Worm (Caenorhabditis elegans): ENCODE data around the gene F10D2.10.

The F10D2.10 gene

ce11 chrV:7150570-7150969 lies 5.4 kb downstream of the F10D2.10 start, which contains the start of gene F10D2.8:
F10D2.8 (minus strand) TSS chrV:7150714.
- no peak for TF ChIP-seq tbx-11 (GFP tag; IDR thresholded peaks at IDR 0.05)
- no peak for TF ChIP-seq hmbx-1 (tag; optimal IDR thresholded peaks at IDR 0.05)
- TF ChIP-seq ceh-36 (tag; optimal IDR thresholded peaks at IDR 0.05): no peak
- TF ChIP-seq F13C5.2 (tag; optimal IDR thresholded peaks at IDR 0.05): no peak
- no peak for TF ChIP-seq flt-1 (GFP tag; IDR thresholded peaks at IDR 0.05)
- no peak for TF ChIP-seq ama-1 (optimal IDR thresholded peaks at IDR 0.05)
- TF ChIP-seq scrt-1 (GFP tag; IDR thresholded peaks at IDR 0.05): no peak
- TF ChIP-seq B0310.2 (tag; optimal IDR thresholded peaks at IDR 0.05): no peak
- TF ChIP-seq tra-4 (tag; optimal IDR thresholded peaks at IDR 0.05): no peak

- no peak for TF ChIP-seq aly-1 (tag; optimal IDR thresholded peaks at IDR 0.05)
- no peak for TF ChIP-seq ama-1 (optimal IDR thresholded peaks at IDR 0.05)
- TF ChIP-seq hnd-1 (tag; optimal IDR thresholded peaks at IDR 0.05): no peak
- TF ChIP-seq ceh-13 (GFP tag; optimal IDR thresholded peaks at IDR 0.05): no peak
- TF ChIP-seq ets-7 (tag; optimal IDR thresholded peaks at IDR 0.05): no peak
- TF ChIP-seq scrt-1 (GFP tag; IDR thresholded peaks at IDR 0.05): no peak
- no peak for TF ChIP-seq F13C5.2 (tag; optimal IDR thresholded peaks at IDR 0.05)
- TF ChIP-seq ceh-36 (tag; optimal IDR thresholded peaks at IDR 0.05): no peak
- TF ChIP-seq sea-1 (GFP tag; conservative IDR thresholded peaks at IDR 0.05): no peak
- no peak for TF ChIP-seq tbx-11 (GFP tag; IDR thresholded peaks at IDR 0.05)
- TF ChIP-seq hmg-4 (GFP tag; optimal IDR thresholded peaks at IDR 0.05): no peak
- TF ChIP-seq B0310.2 (tag; optimal IDR thresholded peaks at IDR 0.05): no peak
- TF ChIP-seq pes-1 (GFP tag; IDR thresholded peaks at IDR 0.05): no peak
- no peak for TF ChIP-seq hmbx-1 (tag; optimal IDR thresholded peaks at IDR 0.05)
- TF ChIP-seq tbx-37 (GFP tag; conservative IDR thresholded peaks at IDR 0.05): no peak
These were observed 8.6 kb downstream of the F10D2.10 start, which contains the start of gene ugt-38 for ce11 chrV:7147370-7147769. ugt-38 (minus strand) TSS chrV:7147470.

- TF ChIP-seq ceh-36 (tag; optimal IDR thresholded peaks at IDR 0.05): no peak
- TF ChIP-seq ama-1 (optimal IDR thresholded peaks at IDR 0.05): no peak
- no peak for TF ChIP-seq tbx-37 (GFP tag; conservative IDR thresholded peaks at IDR 0.05)
- no peak for TF ChIP-seq ets-7 (tag; optimal IDR thresholded peaks at IDR 0.05)
- TF ChIP-seq B0310.2 (tag; optimal IDR thresholded peaks at IDR 0.05): no peak
- TF ChIP-seq hnd-1 (tag; optimal IDR thresholded peaks at IDR 0.05): no peak
These were observed 10.6 kb downstream of the F10D2.10 start, which contains the start of gene ugt-37 for ce11 chrV:7145250-7145850. ugt-37 (minus strand) TSS chrV:7145318.

- no peak for TF ChIP-seq ceh-13 (GFP tag; optimal IDR thresholded peaks at IDR 0.05)
- TF ChIP-seq sea-1 (GFP tag; conservative IDR thresholded peaks at IDR 0.05): 0 out of 2 replicates have a peak, but pooled peaks have one; percentile 37
- TF ChIP-seq tbx-11 (GFP tag; IDR thresholded peaks at IDR 0.05): 0 out of 2 replicates have a peak, but pooled peaks have one; percentile 29
These were observed 13.3 kb downstream of the F10D2.10 start for ce11 chrV:7142661-7143060.

ce11 chrV:7141864-7142263 lies 14.1 kb downstream of the F10D2.10 start, which contains the start of gene ugt-40:
ugt-40 (minus strand) TSS chrV:7141964.
- TF ChIP-seq B0310.2 (tag; optimal IDR thresholded peaks at IDR 0.05) (no peak), F13C5.2 (tag; optimal IDR thresholded peaks at IDR 0.05) (no peak), sea-1 (GFP tag; conservative IDR thresholded peaks at IDR 0.05) (no peak), ama-1 (optimal IDR thresholded peaks at IDR 0.05) (no peak), ceh-36 (tag; optimal IDR thresholded peaks at IDR 0.05) (no peak), tbx-37 (GFP tag; conservative IDR thresholded peaks at IDR 0.05) (no peak)

ce11 chrV:7140368-7140767 lies 15.6 kb downstream of the F10D2.10 start:
- TF ChIP-seq tbx-37 (GFP tag; conservative IDR thresholded peaks at IDR 0.05): no peak
- TF ChIP-seq ama-1 (optimal IDR thresholded peaks at IDR 0.05): no peak
- no peak for TF ChIP-seq aly-1 (tag; optimal IDR thresholded peaks at IDR 0.05)
- TF ChIP-seq ceh-13 (GFP tag; optimal IDR thresholded peaks at IDR 0.05): no peak
- no peak for TF ChIP-seq ets-7 (tag; optimal IDR thresholded peaks at IDR 0.05)

ce11 chrV:7138320-7138719 lies 17.7 kb downstream of the F10D2.10 start, which contains the start of gene str-112:
str-112 (minus strand) TSS chrV:7138420.
- no peak for TF ChIP-seq F13C5.2 (tag; optimal IDR thresholded peaks at IDR 0.05)
- no peak for TF ChIP-seq tra-4 (tag; optimal IDR thresholded peaks at IDR 0.05)

ce11 chrV:7136859-7137258 lies 19.1 kb downstream of the F10D2.10 start:
- TF ChIP-seq ets-7 (tag; optimal IDR thresholded peaks at IDR 0.05): no peak
- no peak for TF ChIP-seq flt-1 (GFP tag; IDR thresholded peaks at IDR 0.05)
- no peak for TF ChIP-seq ceh-13 (GFP tag; optimal IDR thresholded peaks at IDR 0.05)
- no peak for TF ChIP-seq scrt-1 (GFP tag; IDR thresholded peaks at IDR 0.05)
- no peak for TF ChIP-seq tbx-37 (GFP tag; conservative IDR thresholded peaks at IDR 0.05)
- TF ChIP-seq B0310.2 (tag; optimal IDR thresholded peaks at IDR 0.05): no peak
- no peak for TF ChIP-seq aly-1 (tag; optimal IDR thresholded peaks at IDR 0.05)
- TF ChIP-seq hmbx-1 (tag; optimal IDR thresholded peaks at IDR 0.05): no peak
- no peak for TF ChIP-seq F13C5.2 (tag; optimal IDR thresholded peaks at IDR 0.05)
- TF ChIP-seq hmg-4 (GFP tag; optimal IDR thresholded peaks at IDR 0.05): no peak
- TF ChIP-seq ceh-36 (tag; optimal IDR thresholded peaks at IDR 0.05): no peak
- TF ChIP-seq ama-1 (optimal IDR thresholded peaks at IDR 0.05): no peak

- no peak for TF ChIP-seq scrt-1 (GFP tag; IDR thresholded peaks at IDR 0.05)
- TF ChIP-seq hmg-4 (GFP tag; optimal IDR thresholded peaks at IDR 0.05): no peak
- TF ChIP-seq ama-1 (optimal IDR thresholded peaks at IDR 0.05): no peak
- no peak for TF ChIP-seq ceh-36 (tag; optimal IDR thresholded peaks at IDR 0.05)
- no peak for TF ChIP-seq sea-1 (GFP tag; conservative IDR thresholded peaks at IDR 0.05)
- TF ChIP-seq tbx-11 (GFP tag; IDR thresholded peaks at IDR 0.05): no peak
- no peak for TF ChIP-seq hnd-1 (tag; optimal IDR thresholded peaks at IDR 0.05)
- TF ChIP-seq F13C5.2 (tag; optimal IDR thresholded peaks at IDR 0.05): no peak
- no peak for TF ChIP-seq tra-4 (tag; optimal IDR thresholded peaks at IDR 0.05)
- TF ChIP-seq ceh-13 (GFP tag; optimal IDR thresholded peaks at IDR 0.05): no peak
- TF ChIP-seq ets-7 (tag; optimal IDR thresholded peaks at IDR 0.05): no peak
- TF ChIP-seq pes-1 (GFP tag; IDR thresholded peaks at IDR 0.05): no peak
- TF ChIP-seq hmbx-1 (tag; optimal IDR thresholded peaks at IDR 0.05): no peak
- TF ChIP-seq B0310.2 (tag; optimal IDR thresholded peaks at IDR 0.05): no peak
- TF ChIP-seq aly-1 (tag; optimal IDR thresholded peaks at IDR 0.05): no peak
- TF ChIP-seq flt-1 (GFP tag; IDR thresholded peaks at IDR 0.05): no peak
- TF ChIP-seq tbx-37 (GFP tag; conservative IDR thresholded peaks at IDR 0.05): no peak
These were observed 22.0 kb downstream of the F10D2.10 start, which contains the start of gene F10D2.16 for ce11 chrV:7133963-7134362. F10D2.16 (plus strand) TSS chrV:7134263.

Measured in whole organism, early embryonic.